Worm (Caenorhabditis elegans): ENCODE results near the gene gtf-2H3.

ce11 chrIII:10146701-10147100 is 26.8 kb upstream of the gtf-2H3 start, which contains the start of gene K08E5.1:
- TF ChIP-seq ama-1 (optimal IDR thresholded peaks at IDR 0.05) (no peak), pes-1 (GFP tag; IDR thresholded peaks at IDR 0.05) (no peak), ceh-13 (GFP tag; optimal IDR thresholded peaks at IDR 0.05) (no peak), tra-4 (tag; optimal IDR thresholded peaks at IDR 0.05) (no peak), tbx-37 (GFP tag; conservative IDR thresholded peaks at IDR 0.05) (no peak), ets-7 (tag; optimal IDR thresholded peaks at IDR 0.05) (no peak), flt-1 (GFP tag; IDR thresholded peaks at IDR 0.05) (no peak)
